Worm (Caenorhabditis elegans) whole organism, L4 larva: ENCODE measurements around the gene srh-21.

Source experiments
- F44E2.7 ChIP-seq: fragments of 200-800 bp; sonication (Bioruptor generic); IDR thresholded peaks from 2 replicates; pipeline ENCODE4 v2.1.2; 2022; ENCODE audit warnings: missing genetic modification characterization, missing compliant biosample characterization
- F49E8.2 ChIP-seq: sonication (generic microtip); optimal IDR thresholded peaks from 2 replicates; lab custom pipeline; 2016; ENCODE audit warnings: missing compliant biosample characterization, mild to moderate bottlenecking, missing genetic modification characterization, borderline replicate concordance
- Y105C5A.15 ChIP-seq: fragments of 200-800 bp; sonication (Bioruptor generic); IDR thresholded peaks from 2 replicates; pipeline ENCODE4 v1.3.6; 2022; ENCODE audit warnings: missing genetic modification characterization, missing compliant biosample characterization
- ZK546.5 ChIP-seq, 2 experiments: sonication (generic microtip); optimal IDR thresholded peaks; 2 replicates each; lab custom pipeline; 2017; ENCODE audit warnings: missing biosample characterization in 2 of 2, missing genetic modification characterization in 2 of 2
- aha-1 ChIP-seq: fragments of 150-350 bp; peaks from one replicate; lab custom pipeline; 2014; ENCODE audit warnings: missing biosample characterization, missing genetic modification characterization
- arid-1 ChIP-seq: fragments of 200-800 bp; sonication (Bioruptor generic); conservative IDR thresholded peaks from 2 replicates; pipeline ENCODE4 v1.3.6; 2022; ENCODE audit warnings: missing genetic modification reagents, missing genetic modification characterization, missing compliant biosample characterization
- attf-4 ChIP-seq: sonication (generic microtip); optimal IDR thresholded peaks from 3 replicates; lab custom pipeline; 2017; ENCODE audit warnings: missing biosample characterization, missing genetic modification characterization
- ceh-28 ChIP-seq: fragments of 150-350 bp; optimal IDR thresholded peaks from 2 replicates; lab custom pipeline; 2014; ENCODE audit warnings: missing biosample characterization, missing genetic modification reagents, missing genetic modification characterization
- ceh-44 ChIP-seq: fragments of 200-800 bp; sonication (Bioruptor generic); IDR thresholded peaks from 2 replicates; pipeline ENCODE4 v1.3.6; 2022; ENCODE audit warnings: missing genetic modification reagents, missing genetic modification characterization, missing compliant biosample characterization
- daf-19 ChIP-seq: fragments of 200-800 bp; sonication (Bioruptor generic); conservative IDR thresholded peaks from 2 replicates; pipeline ENCODE4 v1.3.6; 2022; ENCODE audit warnings: missing genetic modification characterization, missing compliant biosample characterization
- dmd-8 ChIP-seq: fragments of 200-800 bp; sonication (Bioruptor generic); IDR thresholded peaks from 2 replicates; pipeline ENCODE4 v1.3.6; 2022; ENCODE audit warnings: missing genetic modification characterization, missing compliant biosample characterization
- egl-27 ChIP-seq: sonication (generic microtip); optimal IDR thresholded peaks from 3 replicates; lab custom pipeline; 2017; ENCODE audit warnings: missing biosample characterization, missing genetic modification reagents, missing genetic modification characterization
- egl-43 ChIP-seq: fragments of 200-800 bp; sonication (Bioruptor generic); IDR thresholded peaks from 2 replicates; pipeline ENCODE4 v1.3.6; 2022; ENCODE audit warnings: missing genetic modification reagents, missing genetic modification characterization, missing compliant biosample characterization
- fos-1 ChIP-seq: fragments of 150-350 bp; optimal IDR thresholded peaks from 2 replicates; lab custom pipeline; 2014; ENCODE audit warnings: missing biosample characterization, missing genetic modification characterization
- hlh-11 ChIP-seq: fragments of 200-800 bp; sonication (Bioruptor generic); optimal IDR thresholded peaks from 2 replicates; lab custom pipeline; 2018; ENCODE audit warnings: mild to moderate bottlenecking, missing genetic modification characterization, missing compliant biosample characterization
- hlh-30 ChIP-seq: sonication (generic microtip); optimal IDR thresholded peaks from 2 replicates; lab custom pipeline; 2017; ENCODE audit warnings: antibody characterized with exemption, mild to moderate bottlenecking, missing genetic modification characterization, missing compliant biosample characterization; ENCODE audit not compliant: insufficient read depth
- hmg-1.1 ChIP-seq: fragments of 200-800 bp; sonication (Bioruptor generic); IDR thresholded peaks from 2 replicates; pipeline ENCODE4 v1.3.6; 2022; ENCODE audit warnings: missing genetic modification reagents, missing genetic modification characterization, missing compliant biosample characterization
- lim-7 ChIP-seq: fragments of 200-800 bp; sonication (Bioruptor generic); IDR thresholded peaks from 2 replicates; pipeline ENCODE4 v1.3.6; 2022; ENCODE audit warnings: missing genetic modification characterization, missing compliant biosample characterization
- lin-15B ChIP-seq: fragments of 150-350 bp; sonication (generic microtip); optimal IDR thresholded peaks from 3 replicates; lab custom pipeline; 2014; ENCODE audit warnings: missing biosample characterization, missing genetic modification characterization
- lin-38 ChIP-seq: fragments of 200-800 bp; sonication (Bioruptor generic); IDR thresholded peaks from 2 replicates; pipeline ENCODE4 v1.3.6; 2022; ENCODE audit warnings: missing genetic modification reagents, missing genetic modification characterization, missing compliant biosample characterization
- madf-9 ChIP-seq: fragments of 200-800 bp; sonication (Bioruptor generic); conservative IDR thresholded peaks from 2 replicates; pipeline ENCODE4 v1.3.6; 2022; ENCODE audit warnings: missing genetic modification reagents, missing genetic modification characterization, missing compliant biosample characterization
- mdt-29 ChIP-seq: fragments of 200-800 bp; sonication (Bioruptor generic); IDR thresholded peaks from 2 replicates; pipeline ENCODE4 v1.3.6; 2022; ENCODE audit warnings: missing genetic modification reagents, missing genetic modification characterization, missing compliant biosample characterization
- mep-1 ChIP-seq: fragments of 150-350 bp; sonication (generic microtip); optimal IDR thresholded peaks from 3 replicates; lab custom pipeline; 2014; ENCODE audit warnings: missing biosample characterization, missing genetic modification characterization
- mes-2 ChIP-seq: sonication (generic microtip); optimal IDR thresholded peaks from 2 replicates; lab custom pipeline; 2016; ENCODE audit warnings: missing genotype, mild to moderate bottlenecking, missing genetic modification characterization, missing compliant biosample characterization; ENCODE audit not compliant: poor library complexity, severe bottlenecking
- nhr-102 ChIP-seq: sonication (generic microtip); optimal IDR thresholded peaks from 2 replicates; lab custom pipeline; 2016; ENCODE audit warnings: mild to moderate bottlenecking, missing genetic modification characterization, moderate library complexity, missing compliant biosample characterization
- nhr-25 ChIP-seq: sonication (generic microtip); optimal IDR thresholded peaks from 2 replicates; lab custom pipeline; 2017; ENCODE audit warnings: missing genetic modification characterization, mild to moderate bottlenecking, missing compliant biosample characterization, antibody characterized with exemption, moderate library complexity, borderline replicate concordance; ENCODE audit not compliant: insufficient read depth
- nhr-28 ChIP-seq: fragments of 150-350 bp; optimal IDR thresholded peaks from 2 replicates; lab custom pipeline; 2014; ENCODE audit warnings: missing biosample characterization, missing genetic modification characterization
- nhr-48 ChIP-seq: sonication (generic microtip); optimal IDR thresholded peaks from 2 replicates; lab custom pipeline; 2016; ENCODE audit warnings: mild to moderate bottlenecking, missing genetic modification characterization, missing compliant biosample characterization
- nhr-76 ChIP-seq: fragments of 150-350 bp; optimal IDR thresholded peaks from 2 replicates; lab custom pipeline; 2014; ENCODE audit warnings: missing biosample characterization, missing genetic modification characterization
- pha-4 ChIP-seq, 2 experiments: fragments of 150-350 bp in 1 of 2; fragments of 200-800 bp in 1 of 2; sonication (Bioruptor generic) in 1 of 2; IDR thresholded peaks in 1 of 2; optimal IDR thresholded peaks in 1 of 2; 2 replicates each; pipeline versions ENCODE4 v1.3.6 to Lab custom; 2014 to 2022; ENCODE audit warnings: missing genetic modification characterization in 2 of 2, missing genetic modification reagents in 2 of 2, missing biosample characterization in 1 of 2, missing compliant biosample characterization in 1 of 2
- rbr-2 ChIP-seq: sonication (generic microtip); optimal IDR thresholded peaks from 2 replicates; lab custom pipeline; 2016; ENCODE audit warnings: missing genotype, missing genetic modification characterization, missing compliant biosample characterization
- set-16 ChIP-seq: fragments of 200-800 bp; sonication (Bioruptor generic); IDR thresholded peaks from 2 replicates; pipeline ENCODE4 v1.3.6; 2022; ENCODE audit warnings: missing genetic modification reagents, missing genetic modification characterization, missing compliant biosample characterization
- snpc-4 ChIP-seq: fragments of 150-350 bp; optimal IDR thresholded peaks from 2 replicates; lab custom pipeline; 2014; ENCODE audit warnings: missing biosample characterization, missing genetic modification characterization
- unc-62 ChIP-seq, 3 experiments: fragments of 150-350 bp in 1 of 3; sonication (generic microtip); optimal IDR thresholded peaks in 2 of 3; peaks in 1 of 3; 1 replicate in 1 of 3; 2 replicates in 2 of 3; lab custom pipeline; 2014 to 2017; ENCODE audit warnings: missing biosample characterization in 3 of 3, missing genetic modification characterization in 3 of 3, missing genetic modification reagents in 3 of 3, missing genotype in 1 of 3
- zip-2 ChIP-seq: fragments of 150-350 bp; optimal IDR thresholded peaks from 2 replicates; lab custom pipeline; 2014; ENCODE audit warnings: missing biosample characterization, missing genetic modification characterization

The srh-21 gene

DNA sequence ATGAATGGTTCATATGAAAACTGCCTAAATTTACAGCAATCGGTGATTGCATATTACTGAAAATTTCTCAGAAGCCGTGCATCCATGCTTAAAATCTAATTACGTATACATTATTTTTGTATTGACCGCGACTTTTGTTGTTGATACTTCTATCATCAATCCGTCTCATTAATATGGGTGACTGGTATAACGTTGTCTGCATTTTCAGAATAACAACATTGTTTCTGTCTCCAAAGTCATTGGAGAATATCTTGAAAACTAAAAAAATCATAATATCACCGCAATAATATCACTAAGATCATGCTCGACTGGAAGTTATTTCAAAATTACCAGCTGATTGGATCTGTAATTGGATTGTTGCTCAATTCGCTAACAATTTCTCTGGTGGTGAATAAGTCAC lies 25.0 kb downstream of the srh-21 start, which contains the start of gene str-207:
Gene str-207, plus strand, starts transcription at position 301 of the 400 bp plus-strand sequence.
- no peak for TF ChIP-seq madf-9 (GFP tag; lab: Robert Waterston, UW)
- TF ChIP-seq attf-4 (tag; lab: Kevin White, UChicago): no peak
- TF ChIP-seq snpc-4 (tag; lab: Kevin White, UChicago): no peak
- no peak for TF ChIP-seq nhr-25 (tag; lab: Kevin White, UChicago)
- TF ChIP-seq nhr-28 (tag; lab: Kevin White, UChicago): no peak
- no peak for TF ChIP-seq rbr-2 (tag; lab: Kevin White, UChicago)
- no peak for TF ChIP-seq fos-1 (tag; lab: Kevin White, UChicago)
- no peak for TF ChIP-seq Y105C5A.15 (GFP tag; lab: Robert Waterston, UW)
- no peak for TF ChIP-seq mdt-29 (GFP tag; lab: Robert Waterston, UW)
- no peak for TF ChIP-seq lim-7 (GFP tag; lab: Robert Waterston, UW)

ce11 chrV:4956529-4956928 lies 30.1 kb downstream of the srh-21 start, which contains the start of gene str-208:
Gene str-208, plus strand, starts transcription at chrV:4956829.
- TF ChIP-seq aha-1 (tag; lab: Kevin White, UChicago) (peak; percentile 12), lin-15B (no peak)

DNA sequence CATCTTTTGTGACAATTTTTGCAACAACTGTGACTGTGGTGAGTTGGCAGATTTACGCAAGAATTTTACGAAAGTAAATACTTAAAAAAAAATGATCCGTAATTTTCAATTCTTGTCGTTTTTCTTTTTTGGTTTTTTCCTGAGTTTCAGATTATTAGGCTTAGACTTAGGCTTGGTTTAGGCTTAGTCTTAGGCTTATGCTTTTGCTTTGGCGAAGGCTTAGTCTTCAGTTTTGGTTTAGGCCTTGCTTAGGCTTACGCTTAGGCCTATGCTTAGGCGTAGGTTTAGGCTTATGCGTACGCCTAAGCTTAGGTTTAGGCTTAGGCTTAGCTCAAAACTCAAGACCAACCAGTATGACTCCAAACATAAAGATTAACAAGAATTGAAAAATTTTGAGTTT lies 31.1 kb downstream of the srh-21 start:
- TF ChIP-seq nhr-76 (no peak), aha-1 (tag; lab: Kevin White, UChicago) (peak; percentile 94)

DNA sequence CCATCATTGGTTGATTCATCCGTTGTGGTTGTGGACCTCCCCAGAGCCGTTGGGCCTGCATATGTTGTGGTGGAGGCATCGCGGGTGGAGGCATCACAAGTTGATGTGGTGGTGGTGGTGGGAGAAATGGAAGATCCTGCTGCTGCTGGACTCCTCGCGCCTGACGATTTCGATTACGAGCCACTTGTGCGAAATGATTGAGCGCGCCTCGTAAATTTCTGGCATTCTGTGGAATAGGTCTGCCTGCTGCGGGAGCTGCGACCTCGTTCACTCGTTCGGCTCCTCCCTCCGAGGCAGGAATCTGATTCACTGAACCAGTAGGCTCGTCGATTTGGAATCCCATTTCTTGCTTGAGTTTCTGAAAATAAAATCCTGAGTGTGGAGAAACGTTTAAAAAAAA lies 34.2 kb downstream of the srh-21 start:
- peak; percentile 57 for TF ChIP-seq set-16
- no peak for TF ChIP-seq pha-4 (GFP tag; IDR thresholded peaks at IDR 0.05; lab: Robert Waterston, UW)
- TF ChIP-seq pha-4 (tag; optimal IDR thresholded peaks at IDR 0.05; lab: Kevin White, UChicago): no peak

DNA sequence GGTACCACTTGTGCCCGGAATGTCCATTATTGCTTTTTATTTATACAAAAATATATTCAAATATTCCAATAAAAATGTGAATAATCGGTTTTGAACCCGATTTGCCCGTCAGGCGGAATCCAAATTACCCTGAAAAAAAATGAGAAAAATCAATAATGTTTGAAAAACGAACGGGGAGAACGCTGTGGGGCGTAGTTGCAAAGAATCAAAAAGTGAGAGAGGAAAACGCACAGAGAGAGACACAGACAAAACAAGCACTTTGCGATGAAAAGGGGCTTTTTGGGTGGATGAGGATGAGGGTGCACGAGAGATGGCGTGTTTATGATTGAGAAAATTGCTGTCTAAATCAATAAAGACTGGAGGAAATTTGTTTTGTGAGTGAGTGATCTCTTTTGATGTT lies 36.5 kb downstream of the srh-21 start, which contains the start of gene tam-1:
Gene tam-1, minus strand, starts transcription at position 135 of the 400 bp plus-strand sequence.
- TF ChIP-seq ceh-28 (tag; lab: Kevin White, UChicago) (peak; percentile 14), mep-1 (tag; lab: Kevin White, UChicago) (peak; percentile 3), ceh-44 (GFP tag; lab: Robert Waterston, UW) (no peak), hlh-30 (tag; lab: Kevin White, UChicago) (peak; percentile 3), egl-27 (no peak), mes-2 (tag; lab: Kevin White, UChicago) (peak; percentile 42), hmg-1.1 (GFP tag; lab: Robert Waterston, UW) (peak; percentile 48; the same call in 1 of the 2 replicates), lin-15B (no peak)
- TF ChIP-seq, all 104 proteins: peak for 5

DNA sequence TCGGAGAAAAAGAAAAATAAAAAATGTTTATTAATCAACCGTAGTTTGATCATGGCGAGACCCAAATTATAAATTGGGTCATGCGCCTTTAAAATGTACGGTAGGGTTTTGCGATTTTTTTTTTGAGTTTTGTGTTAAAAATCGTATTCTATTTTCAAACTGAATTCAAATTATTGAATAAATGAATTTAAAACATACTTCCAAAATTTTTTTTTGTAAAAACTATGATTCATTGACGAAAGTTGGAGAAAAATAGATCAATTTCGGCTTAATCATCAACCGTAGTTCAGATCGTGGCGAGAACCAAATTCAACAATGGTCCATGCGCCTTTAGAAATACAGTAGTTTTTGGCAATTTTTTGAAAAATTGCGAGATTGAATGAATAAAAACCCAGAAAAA lies 37.1 kb downstream of the srh-21 start:
- TF ChIP-seq nhr-102 (tag; lab: Kevin White, UChicago) (no peak), lin-38 (GFP tag; lab: Robert Waterston, UW) (peak; percentile 36; the same call in 1 of the 2 replicates), F49E8.2 (peak; percentile 76)

DNA sequence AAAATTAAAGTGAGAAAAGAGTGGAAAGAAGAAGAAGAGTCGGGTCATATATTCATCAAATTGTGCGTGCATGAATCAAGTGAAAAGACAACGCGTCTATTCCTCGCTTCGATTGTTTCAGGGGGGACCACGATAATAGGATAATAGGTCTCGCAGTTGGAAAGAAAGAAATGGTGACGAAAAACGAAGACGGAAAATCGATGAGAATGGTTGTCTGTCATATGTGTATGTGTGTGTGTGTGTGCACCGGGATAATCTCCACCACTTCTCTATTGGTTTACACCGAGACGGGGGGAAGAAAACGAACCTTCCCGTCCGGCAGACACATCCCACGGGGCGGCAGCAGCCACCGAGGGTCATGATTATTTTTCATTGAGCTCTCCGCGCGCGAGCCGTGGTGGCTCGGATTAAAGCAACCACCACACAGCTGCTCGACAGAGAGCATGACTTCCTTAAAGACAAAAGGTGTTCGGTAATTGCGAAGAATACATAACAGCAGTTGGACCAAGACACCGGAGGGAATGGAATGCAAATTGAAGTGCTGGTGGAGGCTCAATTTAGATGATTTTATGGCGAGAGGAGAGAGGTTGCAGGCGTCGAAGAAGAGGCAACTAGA lies 37.7 kb downstream of the srh-21 start:
- TF ChIP-seq set-16 (peak; percentile 63), rbr-2 (tag; lab: Kevin White, UChicago) (peak; percentile 0), ZK546.5 (tag; optimal IDR thresholded peaks at IDR 0.05; lab: Kevin White, UChicago) (no peak), arid-1 (GFP tag; lab: Robert Waterston, UW) (no peak), egl-43 (peak; percentile 31; the same call in 1 of the 2 replicates), attf-4 (tag; lab: Kevin White, UChicago) (no peak), daf-19 (GFP tag; lab: Robert Waterston, UW) (no peak), nhr-48 (tag; lab: Kevin White, UChicago) (no peak), dmd-8 (GFP tag; lab: Robert Waterston, UW) (peak; percentile 49; the same call in 1 of the 2 replicates), zip-2 (tag; lab: Kevin White, UChicago) (no peak), F44E2.7 (GFP tag; lab: Robert Waterston, UW) (no peak), snpc-4 (tag; lab: Kevin White, UChicago) (no peak), hlh-11 (no peak), unc-62 (GFP tag; optimal IDR thresholded peaks at IDR 0.05 in 1 of 2; lab: Kevin White, UChicago) (no peak), unc-62 (tag; optimal IDR thresholded peaks at IDR 0.05; lab: Kevin White, UChicago) (no peak)
- TF ChIP-seq, all 104 proteins: peak for 4
